Worm (Caenorhabditis elegans) whole organism, late embryonic: ENCODE results near the gene Y54G2A.77.

ENCODE experiments used
- C08G9.2 ChIP-seq: sonication (generic microtip); optimal IDR thresholded peaks from 2 replicates; lab custom pipeline; 2016; ENCODE audit warnings: mild to moderate bottlenecking, missing genetic modification characterization, moderate library complexity, missing compliant biosample characterization
- C38D4.7 ChIP-seq: fragments of 200-800 bp; sonication (Bioruptor generic); optimal IDR thresholded peaks from 2 replicates; lab custom pipeline; 2018; ENCODE audit warnings: mild to moderate bottlenecking, missing genetic modification characterization, moderate library complexity, missing compliant biosample characterization
- F13H6.1 ChIP-seq: sonication (generic microtip); optimal IDR thresholded peaks from 2 replicates; lab custom pipeline; 2016; ENCODE audit warnings: missing genetic modification characterization, missing compliant biosample characterization
- K02D7.2 ChIP-seq: sonication (generic microtip); optimal IDR thresholded peaks from 2 replicates; lab custom pipeline; 2017; ENCODE audit warnings: mild to moderate bottlenecking, missing genetic modification characterization, missing compliant biosample characterization
- K09A11.1 ChIP-seq: sonication (generic microtip); optimal IDR thresholded peaks from 2 replicates; lab custom pipeline; 2017; ENCODE audit warnings: antibody characterized with exemption, mild to moderate bottlenecking, missing genetic modification characterization, missing compliant biosample characterization; ENCODE audit not compliant: insufficient read depth
- Y22D7AL.16 ChIP-seq: sonication (generic microtip); optimal IDR thresholded peaks from 2 replicates; lab custom pipeline; 2016; ENCODE audit warnings: missing genetic modification characterization, missing compliant biosample characterization
- ahr-1 ChIP-seq: sonication (generic microtip); optimal IDR thresholded peaks from 2 replicates; lab custom pipeline; 2016; ENCODE audit warnings: missing genetic modification characterization, missing compliant biosample characterization
- ceh-18 ChIP-seq: sonication (generic microtip); optimal IDR thresholded peaks from 2 replicates; lab custom pipeline; 2016; ENCODE audit warnings: missing genetic modification characterization, missing compliant biosample characterization
- ceh-19 ChIP-seq: fragments of 200-800 bp; sonication (Bioruptor generic); optimal IDR thresholded peaks from 2 replicates; lab custom pipeline; 2018; ENCODE audit warnings: mild to moderate bottlenecking, missing genetic modification characterization, missing compliant biosample characterization
- ceh-2 ChIP-seq: sonication (generic microtip); optimal IDR thresholded peaks from 2 replicates; lab custom pipeline; 2016; ENCODE audit warnings: missing genotype, missing genetic modification characterization, missing compliant biosample characterization
- ceh-22 ChIP-seq: sonication (generic microtip); optimal IDR thresholded peaks from 2 replicates; lab custom pipeline; 2017; ENCODE audit warnings: missing biosample characterization, missing genetic modification characterization
- ceh-30 ChIP-seq: fragments of 150-350 bp; optimal IDR thresholded peaks from 2 replicates; lab custom pipeline; 2014; ENCODE audit warnings: missing biosample characterization, missing genetic modification characterization
- ceh-34 ChIP-seq: sonication (generic microtip); optimal IDR thresholded peaks from 2 replicates; lab custom pipeline; 2016; ENCODE audit warnings: mild to moderate bottlenecking, missing genetic modification characterization, missing compliant biosample characterization
- ceh-45 ChIP-seq: fragments of 200-800 bp; sonication (Bioruptor generic); IDR thresholded peaks from 2 replicates; pipeline ENCODE4 v1.3.6; 2022; ENCODE audit warnings: missing genetic modification reagents, missing genetic modification characterization, missing compliant biosample characterization
- ceh-6 ChIP-seq: fragments of 200-800 bp; sonication (Bioruptor generic); optimal IDR thresholded peaks from 2 replicates; lab custom pipeline; 2018; ENCODE audit warnings: mild to moderate bottlenecking, missing genetic modification characterization, missing compliant biosample characterization
- ceh-9 ChIP-seq: sonication (generic microtip); optimal IDR thresholded peaks from 2 replicates; lab custom pipeline; 2016; ENCODE audit warnings: mild to moderate bottlenecking, missing genetic modification characterization, inconsistent platforms, missing compliant biosample characterization
- che-1 ChIP-seq: sonication (generic microtip); optimal IDR thresholded peaks from 2 replicates; lab custom pipeline; 2016; ENCODE audit warnings: mild to moderate bottlenecking, missing genetic modification characterization, missing compliant biosample characterization
- elt-2 ChIP-seq: sonication (generic microtip); optimal IDR thresholded peaks from 2 replicates; lab custom pipeline; 2016; ENCODE audit warnings: missing genetic modification reagents, missing genetic modification characterization, missing compliant biosample characterization
- ets-4 ChIP-seq: sonication (generic microtip); optimal IDR thresholded peaks from 2 replicates; lab custom pipeline; 2016; ENCODE audit warnings: missing genetic modification characterization, missing compliant biosample characterization
- fax-1 ChIP-seq: sonication (generic microtip); optimal IDR thresholded peaks from 2 replicates; lab custom pipeline; 2016; ENCODE audit warnings: missing genotype, missing genetic modification characterization, missing compliant biosample characterization
- fkh-10 ChIP-seq: fragments of 150-350 bp; optimal IDR thresholded peaks from 2 replicates; lab custom pipeline; 2014; ENCODE audit warnings: missing biosample characterization, missing genetic modification reagents, missing genetic modification characterization
- fkh-6 ChIP-seq: sonication (generic microtip); optimal IDR thresholded peaks from 2 replicates; lab custom pipeline; 2016; ENCODE audit warnings: missing genetic modification characterization, missing compliant biosample characterization
- gmeb-2 ChIP-seq: sonication (generic microtip); optimal IDR thresholded peaks from 2 replicates; lab custom pipeline; 2016; ENCODE audit warnings: missing genetic modification characterization, inconsistent platforms, missing compliant biosample characterization
- hlh-15 ChIP-seq: sonication (generic microtip); optimal IDR thresholded peaks from 2 replicates; lab custom pipeline; 2016; ENCODE audit warnings: missing genetic modification characterization, missing compliant biosample characterization
- hlh-6 ChIP-seq: sonication (generic microtip); optimal IDR thresholded peaks from 2 replicates; lab custom pipeline; 2016; ENCODE audit warnings: missing genotype, missing genetic modification characterization, missing compliant biosample characterization
- hlh-8 ChIP-seq: sonication (generic microtip); optimal IDR thresholded peaks from 2 replicates; lab custom pipeline; 2016; ENCODE audit warnings: missing genotype, missing genetic modification characterization, missing compliant biosample characterization
- lim-6 ChIP-seq: sonication (generic microtip); optimal IDR thresholded peaks from 2 replicates; lab custom pipeline; 2016; ENCODE audit warnings: missing genetic modification characterization, missing compliant biosample characterization
- madf-2 ChIP-seq: sonication (generic microtip); optimal IDR thresholded peaks from 2 replicates; lab custom pipeline; 2017; ENCODE audit warnings: missing genetic modification characterization, missing compliant biosample characterization
- mec-3 ChIP-seq: sonication (generic microtip); optimal IDR thresholded peaks from 2 replicates; lab custom pipeline; 2016; ENCODE audit warnings: borderline replicate concordance, missing genetic modification characterization, missing compliant biosample characterization
- nhr-11 ChIP-seq: fragments of 150-350 bp; optimal IDR thresholded peaks from 2 replicates; lab custom pipeline; 2014; ENCODE audit warnings: missing biosample characterization, missing genetic modification characterization
- nhr-232 ChIP-seq: sonication (generic microtip); optimal IDR thresholded peaks from 2 replicates; lab custom pipeline; 2016; ENCODE audit warnings: missing genetic modification characterization, missing compliant biosample characterization
- npax-4 ChIP-seq: sonication (generic microtip); optimal IDR thresholded peaks from 2 replicates; lab custom pipeline; 2016; ENCODE audit warnings: missing genetic modification characterization, missing compliant biosample characterization
- pag-3 ChIP-seq: sonication (generic microtip); optimal IDR thresholded peaks from 2 replicates; lab custom pipeline; 2016; ENCODE audit warnings: missing compliant biosample characterization, missing genetic modification characterization, borderline replicate concordance
- pat-9 ChIP-seq: fragments of 200-800 bp; sonication (Bioruptor generic); optimal IDR thresholded peaks from 2 replicates; lab custom pipeline; 2018; ENCODE audit warnings: mild to moderate bottlenecking, missing genetic modification characterization, moderate library complexity, missing compliant biosample characterization
- pax-1 ChIP-seq: fragments of 150-350 bp; optimal IDR thresholded peaks from 2 replicates; lab custom pipeline; 2014; ENCODE audit warnings: missing biosample characterization, missing genetic modification characterization
- pha-4 ChIP-seq: fragments of 150-350 bp; optimal IDR thresholded peaks from 2 replicates; lab custom pipeline; 2018; ENCODE audit warnings: missing biosample characterization, missing genetic modification reagents, missing genetic modification characterization
- pqm-1 ChIP-seq: sonication (generic microtip); optimal IDR thresholded peaks from 2 replicates; lab custom pipeline; 2016; ENCODE audit warnings: missing genetic modification characterization, missing compliant biosample characterization
- ref-2 ChIP-seq: sonication (generic microtip); optimal IDR thresholded peaks from 2 replicates; lab custom pipeline; 2016; ENCODE audit warnings: missing genetic modification characterization, missing compliant biosample characterization
- rnt-1 ChIP-seq: sonication (generic microtip); optimal IDR thresholded peaks from 2 replicates; lab custom pipeline; 2016; ENCODE audit warnings: missing genetic modification characterization, missing compliant biosample characterization
- sox-4 ChIP-seq: sonication (generic microtip); optimal IDR thresholded peaks from 2 replicates; lab custom pipeline; 2017; ENCODE audit warnings: mild to moderate bottlenecking, missing genetic modification characterization, inconsistent platforms, missing compliant biosample characterization
- syd-9 ChIP-seq: sonication (generic microtip); optimal IDR thresholded peaks from 2 replicates; lab custom pipeline; 2016; ENCODE audit warnings: mild to moderate bottlenecking, missing genetic modification characterization, moderate library complexity, missing compliant biosample characterization
- tbx-2 ChIP-seq: sonication (generic microtip); optimal IDR thresholded peaks from 2 replicates; lab custom pipeline; 2016; ENCODE audit warnings: missing genetic modification characterization, missing compliant biosample characterization
- tbx-7 ChIP-seq: sonication (generic microtip); optimal IDR thresholded peaks from 2 replicates; lab custom pipeline; 2016; ENCODE audit warnings: missing genotype, missing genetic modification characterization, missing compliant biosample characterization
- ttx-3 ChIP-seq: sonication (generic microtip); optimal IDR thresholded peaks from 2 replicates; lab custom pipeline; 2016; ENCODE audit warnings: missing genetic modification reagents, missing genetic modification characterization, missing compliant biosample characterization
- unc-3 ChIP-seq, 2 experiments: fragments of 200-800 bp in 1 of 2; sonication (Bioruptor generic) in 1 of 2; sonication (generic microtip) in 1 of 2; conservative IDR thresholded peaks in 1 of 2; optimal IDR thresholded peaks in 1 of 2; 2 replicates each; pipeline versions ENCODE4 v1.3.6 to Lab custom; 2016 to 2022; ENCODE audit warnings: missing compliant biosample characterization in 2 of 2, missing genetic modification characterization in 2 of 2, missing genetic modification reagents in 1 of 2
- unc-55 ChIP-seq: sonication (generic microtip); optimal IDR thresholded peaks from 2 replicates; lab custom pipeline; 2017; ENCODE audit warnings: missing biosample characterization, missing genetic modification reagents, missing genetic modification characterization
- unc-86 ChIP-seq: sonication (generic microtip); optimal IDR thresholded peaks from 2 replicates; lab custom pipeline; 2016; ENCODE audit warnings: missing genetic modification characterization, missing compliant biosample characterization
- zip-5 ChIP-seq: sonication (generic microtip); optimal IDR thresholded peaks from 2 replicates; lab custom pipeline; 2016; ENCODE audit warnings: missing genetic modification characterization, missing compliant biosample characterization
- ztf-16 ChIP-seq: sonication (generic microtip); optimal IDR thresholded peaks from 2 replicates; lab custom pipeline; 2017; ENCODE audit warnings: missing genetic modification characterization, missing compliant biosample characterization

Y54G2A.77 gene

ce11 chrIV:2802193-2802592, 39.7 kb downstream of the Y54G2A.77 start:
- TF ChIP-seq ceh-18 (tag; lab: Kevin White, UChicago) (no peak), hlh-15 (tag; lab: Kevin White, UChicago) (no peak), fkh-6 (tag; lab: Kevin White, UChicago) (no peak), syd-9 (no peak), pha-4 (tag; lab: Kevin White, UChicago) (no peak), ceh-19 (no peak), unc-55 (GFP tag; lab: Kevin White, UChicago) (no peak), sox-4 (no peak), nhr-232 (tag; lab: Kevin White, UChicago) (peak; percentile 29), fkh-10 (no peak), che-1 (peak; percentile 4), ceh-6 (GFP tag; lab: Kevin White, UChicago) (peak; percentile 38), ahr-1 (tag; lab: Kevin White, UChicago) (no peak), elt-2 (tag; lab: Kevin White, UChicago) (no peak), hlh-8 (tag; lab: Kevin White, UChicago) (no peak), ceh-2 (tag; lab: Kevin White, UChicago) (no peak), hlh-6 (tag; lab: Kevin White, UChicago) (no peak), C38D4.7 (GFP tag; lab: Kevin White, UChicago) (peak; percentile 32), gmeb-2 (tag; lab: Kevin White, UChicago) (peak; percentile 14), zip-5 (tag; lab: Kevin White, UChicago) (no peak), lim-6 (tag; lab: Kevin White, UChicago) (no peak), K09A11.1 (no peak), ttx-3 (no peak), nhr-11 (tag; lab: Kevin White, UChicago) (no peak), unc-3 (GFP tag; conservative IDR thresholded peaks at IDR 0.05; lab: Robert Waterston, UW) (no peak), unc-3 (tag; optimal IDR thresholded peaks at IDR 0.05; lab: Kevin White, UChicago) (no peak), fax-1 (tag; lab: Kevin White, UChicago) (no peak), ceh-30 (tag; lab: Kevin White, UChicago) (no peak), Y22D7AL.16 (no peak), pat-9 (tag; lab: Kevin White, UChicago) (no peak), tbx-2 (tag; lab: Kevin White, UChicago) (peak; percentile 7), C08G9.2 (peak; percentile 46)
- TF ChIP-seq, all 69 proteins: peak for 7

- TF ChIP-seq fax-1 (tag; lab: Kevin White, UChicago) (no peak), ttx-3 (no peak), ceh-22 (tag; lab: Kevin White, UChicago) (no peak), pax-1 (no peak), C08G9.2 (no peak), ets-4 (tag; lab: Kevin White, UChicago) (no peak), hlh-8 (tag; lab: Kevin White, UChicago) (no peak), ceh-45 (no peak), ceh-30 (tag; lab: Kevin White, UChicago) (no peak), tbx-7 (tag; lab: Kevin White, UChicago) (no peak), mec-3 (tag; lab: Kevin White, UChicago) (no peak), rnt-1 (tag; lab: Kevin White, UChicago) (no peak), ceh-2 (tag; lab: Kevin White, UChicago) (no peak), K09A11.1 (no peak), pha-4 (tag; lab: Kevin White, UChicago) (no peak)
- TF ChIP-seq, all 69 proteins: peak for 0
These were observed 41.2 kb downstream of the Y54G2A.77 start, which contains the start of gene Y54G2A.32 for ce11 chrIV:2803652-2804051. Gene Y54G2A.32, plus strand, starts transcription at chrIV:2803952.

ce11 chrIV:2805525-2805924, 43.0 kb downstream of the Y54G2A.77 start, which contains the start of gene Y54G2A.45:
Gene Y54G2A.45, plus strand, starts transcription at chrIV:2805857.
- TF ChIP-seq K09A11.1 (peak; percentile 5), ceh-18 (tag; lab: Kevin White, UChicago) (peak; percentile 32), ztf-16 (tag; lab: Kevin White, UChicago) (peak; percentile 43), unc-86 (peak; percentile 51), madf-2 (tag; lab: Kevin White, UChicago) (peak; percentile 6), ceh-9 (tag; lab: Kevin White, UChicago) (no peak), pag-3 (tag; lab: Kevin White, UChicago) (no peak), ceh-34 (tag; lab: Kevin White, UChicago) (peak; percentile 6), ref-2 (tag; lab: Kevin White, UChicago) (peak; percentile 46), tbx-7 (tag; lab: Kevin White, UChicago) (peak; percentile 26), nhr-232 (tag; lab: Kevin White, UChicago) (peak; percentile 47), C08G9.2 (no peak), che-1 (peak; percentile 31), K02D7.2 (peak; percentile 46), hlh-6 (tag; lab: Kevin White, UChicago) (no peak), npax-4 (tag; lab: Kevin White, UChicago) (no peak), C38D4.7 (GFP tag; lab: Kevin White, UChicago) (peak; percentile 41), F13H6.1 (tag; lab: Kevin White, UChicago) (no peak), ahr-1 (tag; lab: Kevin White, UChicago) (peak; percentile 10), pqm-1 (tag; lab: Kevin White, UChicago) (peak; percentile 43)
